Worm (Caenorhabditis elegans): ENCODE results near the gene F53B1.2.

ce11 chrX:2070418-2070996 lies 38.3 kb upstream of the F53B1.2 start, which contains the start of gene acl-4:
- TF ChIP-seq ceh-16 (tag; optimal IDR thresholded peaks at IDR 0.05) (no peak), mdl-1 (tag; optimal IDR thresholded peaks at IDR 0.05) (no peak), ama-1 (optimal IDR thresholded peaks at IDR 0.05) (no peak), nhr-25 (tag; optimal IDR thresholded peaks at IDR 0.05) (no peak), ZK546.5 (tag; optimal IDR thresholded peaks at IDR 0.05) (no peak), nhr-10 (tag; optimal IDR thresholded peaks at IDR 0.05) (no peak), lin-13 (GFP tag; optimal IDR thresholded peaks at IDR 0.05) (no peak), unc-55 (GFP tag; optimal IDR thresholded peaks at IDR 0.05) (no peak), lsy-2 (tag; optimal IDR thresholded peaks at IDR 0.05) (no peak), egl-27 (tag; optimal IDR thresholded peaks at IDR 0.05) (no peak), lin-39 (tag; optimal IDR thresholded peaks at IDR 0.05) (no peak), nhr-11 (tag; optimal IDR thresholded peaks at IDR 0.05) (no peak), ztf-11 (tag; optimal IDR thresholded peaks at IDR 0.05) (no peak)

Data from whole organism, L2 larva.